Worm (Caenorhabditis elegans): ENCODE measurements around the gene F58H1.7.

DNA sequence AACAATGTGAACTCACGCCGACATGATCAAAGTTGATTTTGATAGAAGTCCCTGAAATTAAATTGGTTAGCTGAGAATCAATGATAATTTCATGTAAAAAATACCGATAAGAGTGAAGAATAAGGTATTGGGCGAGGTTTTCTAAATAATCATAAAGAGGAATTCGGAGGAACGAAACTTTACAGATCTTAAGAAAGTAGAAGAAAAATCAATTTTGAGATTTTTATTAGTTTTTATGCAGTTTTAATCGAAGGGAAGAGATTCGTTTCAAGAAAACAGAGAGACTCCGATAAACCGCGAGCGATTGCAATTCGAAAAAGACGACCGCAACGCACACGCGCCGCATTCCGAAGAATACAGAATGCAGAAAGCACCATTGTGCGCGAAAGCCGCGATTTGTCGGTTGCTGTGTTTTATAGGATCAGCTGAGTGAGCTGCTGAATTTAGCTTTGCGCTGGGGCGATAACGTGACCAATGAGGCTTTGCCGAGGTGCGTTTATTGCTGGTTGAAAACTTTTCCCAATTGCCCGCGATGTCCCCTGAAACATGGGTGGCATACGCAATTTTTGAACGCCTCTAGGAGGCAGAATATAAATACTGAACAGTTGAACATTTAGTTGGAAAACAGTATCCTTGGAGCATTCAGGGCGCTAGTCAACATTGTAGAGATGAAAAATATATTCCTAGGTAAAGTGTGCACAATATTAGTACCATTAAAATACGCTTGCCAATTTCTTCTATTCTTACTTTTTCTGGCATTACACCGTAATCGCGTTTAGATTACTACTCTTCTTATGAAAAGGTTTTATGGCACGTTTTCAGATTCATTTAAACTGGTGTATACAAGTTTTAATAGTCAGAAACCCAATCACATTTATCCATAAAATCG is 15.3 kb upstream of the F58H1.7 start, which contains the start of gene snr-4:
- no peak for TF ChIP-seq dmd-4 (tag; optimal IDR thresholded peaks at IDR 0.05; ENCODE audit: borderline replicate concordance)
- TF ChIP-seq zip-5 (tag; optimal IDR thresholded peaks at IDR 0.05) = no peak
- TF ChIP-seq fax-1 (tag; optimal IDR thresholded peaks at IDR 0.05) = peak; percentile 2
- no peak for TF ChIP-seq pax-1 (tag; optimal IDR thresholded peaks at IDR 0.05)
- no peak for TF ChIP-seq unc-86 (tag; optimal IDR thresholded peaks at IDR 0.05)
- TF ChIP-seq ceh-34 (tag; optimal IDR thresholded peaks at IDR 0.05) = peak; percentile 63
- no peak for TF ChIP-seq fkh-10 (GFP tag; optimal IDR thresholded peaks at IDR 0.05)
- TF ChIP-seq unc-55 (GFP tag; optimal IDR thresholded peaks at IDR 0.05) = no peak
- no peak for TF ChIP-seq npax-4 (tag; optimal IDR thresholded peaks at IDR 0.05)
- no peak for TF ChIP-seq ceh-2 (tag; optimal IDR thresholded peaks at IDR 0.05)
- peak; percentile 93 for TF ChIP-seq ama-1 (optimal IDR thresholded peaks at IDR 0.05)
- TF ChIP-seq nhr-232 (tag; optimal IDR thresholded peaks at IDR 0.05) = no peak
- TF ChIP-seq pag-3 (tag; optimal IDR thresholded peaks at IDR 0.05; ENCODE audit: borderline replicate concordance) = no peak
- TF ChIP-seq hlh-8 (tag; optimal IDR thresholded peaks at IDR 0.05) = no peak

Data from whole organism, late embryonic.